Worm (Caenorhabditis elegans) whole organism, young adult: ENCODE data around the gene memb-2.

Experiments used
- B0019.2 ChIP-seq: fragments of 200-800 bp; sonication (Bioruptor generic); conservative IDR thresholded peaks from 2 replicates; pipeline ENCODE4 v1.3.6; 2022; ENCODE audit warnings: missing genetic modification reagents, missing genetic modification characterization, missing compliant biosample characterization
- B0035.1 ChIP-seq: sonication (generic microtip); optimal IDR thresholded peaks from 2 replicates; lab custom pipeline; 2016; ENCODE audit warnings: missing genetic modification characterization, mild to moderate bottlenecking, missing compliant biosample characterization, missing genotype, missing genetic modification reagents
- B0261.1 ChIP-seq: sonication (generic microtip); optimal IDR thresholded peaks from 2 replicates; lab custom pipeline; 2016; ENCODE audit warnings: mild to moderate bottlenecking, missing genetic modification characterization, moderate library complexity, missing compliant biosample characterization
- C06A6.2 ChIP-seq: fragments of 200-800 bp; sonication (Bioruptor generic); conservative IDR thresholded peaks from 2 replicates; pipeline ENCODE4 v1.3.6; 2022; ENCODE audit warnings: missing genetic modification characterization, missing compliant biosample characterization
- C17E4.6 ChIP-seq: fragments of 200-800 bp; sonication (Bioruptor generic); IDR thresholded peaks from 2 replicates; pipeline ENCODE4 v1.3.6; 2022; ENCODE audit warnings: missing genetic modification reagents, missing genetic modification characterization, missing compliant biosample characterization
- D2030.7 ChIP-seq: fragments of 200-800 bp; sonication (Bioruptor generic); IDR thresholded peaks from 2 replicates; pipeline ENCODE4 v1.3.6; 2022; ENCODE audit warnings: missing genetic modification reagents, missing genetic modification characterization, missing compliant biosample characterization
- F55B11.4 ChIP-seq: sonication (generic microtip); optimal IDR thresholded peaks from 2 replicates; lab custom pipeline; 2016; ENCODE audit warnings: missing compliant biosample characterization, missing genetic modification characterization, borderline replicate concordance; ENCODE audit not compliant: insufficient read depth
- F57A8.1 ChIP-seq: fragments of 200-800 bp; sonication (Bioruptor generic); optimal IDR thresholded peaks from 2 replicates; lab custom pipeline; 2018; ENCODE audit warnings: mild to moderate bottlenecking, missing genetic modification characterization, moderate library complexity, missing compliant biosample characterization
- T07F8.4 ChIP-seq: sonication (generic microtip); optimal IDR thresholded peaks from 2 replicates; lab custom pipeline; 2016; ENCODE audit warnings: mild to moderate bottlenecking, missing genetic modification characterization, moderate library complexity, missing compliant biosample characterization
- Y53F4B.3 ChIP-seq: fragments of 200-800 bp; sonication (Bioruptor generic); IDR thresholded peaks from 2 replicates; pipeline ENCODE4 v1.3.6; 2022; ENCODE audit warnings: missing genetic modification reagents, missing genetic modification characterization, missing compliant biosample characterization
- Y53G8AR.9 ChIP-seq: fragments of 200-800 bp; sonication (Bioruptor generic); conservative IDR thresholded peaks from 2 replicates; pipeline ENCODE4 v1.3.6; 2022; ENCODE audit warnings: missing genetic modification reagents, missing genetic modification characterization, missing compliant biosample characterization
- Y79H2A.3 ChIP-seq: fragments of 200-800 bp; sonication (Bioruptor generic); conservative IDR thresholded peaks from 2 replicates; pipeline ENCODE4 v1.3.6; 2022; ENCODE audit warnings: missing genetic modification reagents, missing genetic modification characterization, missing compliant biosample characterization
- ZK185.1 ChIP-seq: sonication (generic microtip); optimal IDR thresholded peaks from 2 replicates; lab custom pipeline; 2016; ENCODE audit warnings: mild to moderate bottlenecking, missing genetic modification characterization, missing compliant biosample characterization; ENCODE audit not compliant: poor library complexity, severe bottlenecking
- aptf-3 ChIP-seq: fragments of 200-800 bp; sonication (Bioruptor generic); IDR thresholded peaks from 2 replicates; pipeline ENCODE4 v1.3.6; 2022; ENCODE audit warnings: missing genetic modification characterization, missing compliant biosample characterization
- atf-7 ChIP-seq: sonication (generic microtip); optimal IDR thresholded peaks from 2 replicates; lab custom pipeline; 2017; ENCODE audit warnings: mild to moderate bottlenecking, missing genetic modification characterization, missing compliant biosample characterization
- attf-3 ChIP-seq: fragments of 200-800 bp; sonication (Bioruptor generic); conservative IDR thresholded peaks from 2 replicates; pipeline ENCODE4 v1.3.6; 2022; ENCODE audit warnings: missing genetic modification reagents, missing genetic modification characterization, missing compliant biosample characterization
- ccch-3 ChIP-seq: fragments of 200-800 bp; sonication (Bioruptor generic); optimal IDR thresholded peaks from 2 replicates; lab custom pipeline; 2018; ENCODE audit warnings: mild to moderate bottlenecking, missing genetic modification characterization, missing compliant biosample characterization
- ceh-100 ChIP-seq: fragments of 200-800 bp; sonication (Bioruptor generic); IDR thresholded peaks from 2 replicates; pipeline ENCODE4 v1.3.6; 2022; ENCODE audit warnings: missing genetic modification reagents, missing genetic modification characterization, missing compliant biosample characterization
- dpff-1 ChIP-seq: sonication (generic microtip); optimal IDR thresholded peaks from 2 replicates; lab custom pipeline; 2017; ENCODE audit warnings: mild to moderate bottlenecking, missing genetic modification characterization, missing compliant biosample characterization
- dpl-1 ChIP-seq: fragments of 150-350 bp; optimal IDR thresholded peaks from 2 replicates; lab custom pipeline; 2014; ENCODE audit warnings: missing biosample characterization, missing genetic modification reagents, missing genetic modification characterization
- egl-44 ChIP-seq: fragments of 200-800 bp; sonication (Bioruptor generic); IDR thresholded peaks from 2 replicates; pipeline ENCODE4 v1.3.6; 2022; ENCODE audit warnings: missing genetic modification reagents, missing genetic modification characterization, missing compliant biosample characterization
- egrh-3 ChIP-seq: fragments of 200-800 bp; sonication (Bioruptor generic); IDR thresholded peaks from 2 replicates; pipeline ENCODE4 v1.3.6; 2022; ENCODE audit warnings: missing genetic modification reagents, missing genetic modification characterization, missing compliant biosample characterization
- gei-17 ChIP-seq: fragments of 200-800 bp; sonication (Bioruptor generic); optimal IDR thresholded peaks from 2 replicates; lab custom pipeline; 2018; ENCODE audit warnings: mild to moderate bottlenecking, missing genetic modification characterization, missing compliant biosample characterization
- hmg-20 ChIP-seq: fragments of 200-800 bp; sonication (Bioruptor generic); IDR thresholded peaks from 2 replicates; pipeline ENCODE4 v1.3.6; 2022; ENCODE audit warnings: missing genetic modification reagents, missing genetic modification characterization, missing compliant biosample characterization
- lag-1 ChIP-seq: fragments of 200-800 bp; sonication (Bioruptor generic); IDR thresholded peaks from 2 replicates; pipeline ENCODE4 v1.3.6; 2022; ENCODE audit warnings: missing genetic modification reagents, missing genetic modification characterization, missing compliant biosample characterization
- let-526 ChIP-seq: fragments of 200-800 bp; sonication (Bioruptor generic); IDR thresholded peaks from 2 replicates; pipeline ENCODE4 v1.3.6; 2022; ENCODE audit warnings: missing genetic modification reagents, missing genetic modification characterization, missing compliant biosample characterization
- let-607 ChIP-seq, 2 experiments: fragments of 200-800 bp in 1 of 2; sonication (Bioruptor generic) in 1 of 2; sonication (generic microtip) in 1 of 2; optimal IDR thresholded peaks; 2 replicates each; lab custom pipeline; 2016 to 2018; ENCODE audit warnings: mild to moderate bottlenecking in 2 of 2, missing compliant biosample characterization in 2 of 2, missing genetic modification characterization in 2 of 2, moderate library complexity in 2 of 2, missing genotype in 1 of 2
- lin-35 ChIP-seq, 3 experiments: fragments of 150-350 bp in 2 of 3; sonication (generic microtip) in 1 of 3; optimal IDR thresholded peaks; 2 replicates each; lab custom pipeline; 2014 to 2018; ENCODE audit warnings: missing biosample characterization in 3 of 3, missing genetic modification characterization in 3 of 3, missing genetic modification reagents in 3 of 3
- madf-3 ChIP-seq: fragments of 200-800 bp; sonication (Bioruptor generic); IDR thresholded peaks from 2 replicates; pipeline ENCODE4 v1.3.6; 2022; ENCODE audit warnings: missing genetic modification reagents, missing genetic modification characterization, missing compliant biosample characterization
- mel-28 ChIP-seq: sonication (generic microtip); optimal IDR thresholded peaks from 2 replicates; lab custom pipeline; 2016; ENCODE audit warnings: borderline replicate concordance, mild to moderate bottlenecking, missing genetic modification characterization, missing compliant biosample characterization
- mxl-1 ChIP-seq: sonication (generic microtip); optimal IDR thresholded peaks from 2 replicates; lab custom pipeline; 2016; ENCODE audit warnings: missing genetic modification characterization, missing compliant biosample characterization
- nfya-1 ChIP-seq: sonication (generic microtip); optimal IDR thresholded peaks from 2 replicates; lab custom pipeline; 2017; ENCODE audit warnings: antibody characterized with exemption, missing compliant biosample characterization, missing genetic modification characterization, borderline replicate concordance; ENCODE audit not compliant: insufficient read depth
- nfya-2 ChIP-seq: fragments of 200-800 bp; sonication (Bioruptor generic); IDR thresholded peaks from 2 replicates; pipeline ENCODE4 v1.3.6; 2022; ENCODE audit warnings: missing genetic modification reagents, missing genetic modification characterization, missing compliant biosample characterization
- nfyb-1 ChIP-seq: fragments of 200-800 bp; sonication (Bioruptor generic); IDR thresholded peaks from 2 replicates; pipeline ENCODE4 v1.3.6; 2022; ENCODE audit warnings: missing genetic modification reagents, missing genetic modification characterization, missing compliant biosample characterization
- nhr-120 ChIP-seq: fragments of 200-800 bp; sonication (Bioruptor generic); IDR thresholded peaks from 2 replicates; pipeline ENCODE4 v1.3.6; 2022; ENCODE audit warnings: missing genetic modification characterization, missing compliant biosample characterization
- nhr-179 ChIP-seq: sonication (generic microtip); optimal IDR thresholded peaks from 2 replicates; lab custom pipeline; 2016; ENCODE audit warnings: mild to moderate bottlenecking, missing genetic modification characterization, missing compliant biosample characterization
- nhr-90 ChIP-seq: sonication (generic microtip); optimal IDR thresholded peaks from 2 replicates; lab custom pipeline; 2016; ENCODE audit warnings: missing genotype, mild to moderate bottlenecking, missing genetic modification characterization, missing compliant biosample characterization
- pha-4 ChIP-seq: fragments of 150-350 bp; sonication (generic microtip); optimal IDR thresholded peaks from 2 replicates; lab custom pipeline; 2014; ENCODE audit warnings: missing biosample characterization, missing genetic modification reagents, missing genetic modification characterization
- rec-8 ChIP-seq, 2 experiments: sonication (generic microtip); optimal IDR thresholded peaks; 2 replicates each; lab custom pipeline; 2016; ENCODE audit warnings: mild to moderate bottlenecking in 2 of 2, missing genetic modification characterization in 2 of 2, missing genetic modification reagents in 2 of 2, missing genotype in 2 of 2, missing biosample characterization in 1 of 2, missing compliant biosample characterization in 1 of 2, moderate library complexity in 1 of 2
- snpc-3.4 ChIP-seq: sonication (generic microtip); optimal IDR thresholded peaks from 2 replicates; lab custom pipeline; 2017; ENCODE audit warnings: missing genetic modification characterization, mild to moderate bottlenecking, missing compliant biosample characterization, antibody characterized with exemption, moderate library complexity, missing genotype, missing genetic modification reagents
- somi-1 ChIP-seq: fragments of 200-800 bp; sonication (Bioruptor generic); optimal IDR thresholded peaks from 2 replicates; lab custom pipeline; 2018; ENCODE audit warnings: mild to moderate bottlenecking, missing genetic modification characterization, missing compliant biosample characterization
- sptf-2 ChIP-seq: fragments of 200-800 bp; sonication (Bioruptor generic); optimal IDR thresholded peaks from 2 replicates; lab custom pipeline; 2018; ENCODE audit warnings: mild to moderate bottlenecking, missing genetic modification characterization, missing compliant biosample characterization
- xnd-1 ChIP-seq: sonication (generic microtip); optimal IDR thresholded peaks from 2 replicates; lab custom pipeline; 2016; ENCODE audit warnings: missing genotype, missing genetic modification reagents, missing genetic modification characterization, missing compliant biosample characterization
- ztf-3 ChIP-seq: fragments of 200-800 bp; sonication (Bioruptor generic); optimal IDR thresholded peaks from 2 replicates; lab custom pipeline; 2018; ENCODE audit warnings: mild to moderate bottlenecking, missing genetic modification characterization, missing compliant biosample characterization
- ztf-6 ChIP-seq: fragments of 200-800 bp; sonication (Bioruptor generic); IDR thresholded peaks from 2 replicates; pipeline ENCODE4 v1.3.6; 2022; ENCODE audit warnings: missing genetic modification reagents, missing genetic modification characterization, missing compliant biosample characterization

memb-2 gene

DNA sequence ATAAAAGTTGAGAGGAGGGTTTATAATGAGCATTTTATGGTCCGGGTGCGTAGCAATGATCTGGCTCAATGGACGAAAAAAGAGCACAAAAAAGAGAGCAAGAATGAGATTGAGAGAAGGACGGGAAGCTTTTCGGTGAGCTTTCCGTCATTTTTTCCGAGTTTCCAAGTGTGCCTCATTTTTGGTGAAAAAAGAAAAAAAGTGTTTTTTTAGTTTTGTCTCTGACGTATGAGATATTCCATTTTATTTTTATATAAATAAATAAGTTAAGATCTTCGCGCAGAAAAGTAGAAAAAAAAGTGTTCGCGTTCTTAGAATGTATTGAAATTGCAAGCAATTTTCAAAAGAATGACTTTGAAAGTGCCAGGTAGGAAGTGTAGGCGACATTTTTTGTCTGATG, at the start of gene memb-2:
TSS of gene memb-2 (minus strand) at position 101 of the 400 bp plus-strand sequence.
- TF ChIP-seq gei-17 (GFP tag; lab: Kevin White, UChicago) (no peak), nfya-1 (tag; lab: Kevin White, UChicago) (no peak), B0019.2 (no peak), F55B11.4 (tag; lab: Kevin White, UChicago) (no peak), Y53F4B.3 (no peak), let-526 (GFP tag; lab: Robert Waterston, UW) (no peak), F57A8.1 (no peak), xnd-1 (tag; lab: Kevin White, UChicago) (no peak), pha-4 (tag; lab: Kevin White, UChicago) (no peak), dpff-1 (no peak), C06A6.2 (GFP tag; lab: Robert Waterston, UW) (no peak), hmg-20 (GFP tag; lab: Robert Waterston, UW) (no peak), atf-7 (no peak), B0261.1 (no peak), ztf-3 (GFP tag; lab: Kevin White, UChicago) (no peak)

DNA sequence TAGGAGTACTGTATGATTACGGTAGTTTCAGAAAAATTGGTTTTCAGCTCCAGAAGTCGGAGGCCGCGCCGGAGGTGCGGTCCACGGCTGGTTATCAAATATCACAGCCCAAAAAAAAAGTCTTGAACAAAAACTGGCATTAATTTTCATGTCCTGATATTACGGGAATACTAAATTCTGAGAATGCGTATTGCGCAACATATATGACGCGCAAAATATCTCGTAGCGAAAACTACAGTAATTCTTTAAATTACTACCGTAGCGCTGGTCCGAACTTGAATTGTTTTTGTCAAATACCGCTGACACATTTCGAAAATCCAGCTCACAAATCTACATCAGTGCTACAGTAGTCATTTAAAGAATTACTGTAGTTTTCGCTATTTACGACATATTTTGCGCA, 49.0 kb upstream of the memb-2 start:
- TF ChIP-seq rec-8 (tag; optimal IDR thresholded peaks at IDR 0.05; lab: Kevin White, UChicago) (no peak), attf-3 (GFP tag; lab: Robert Waterston, UW) (no peak)

DNA sequence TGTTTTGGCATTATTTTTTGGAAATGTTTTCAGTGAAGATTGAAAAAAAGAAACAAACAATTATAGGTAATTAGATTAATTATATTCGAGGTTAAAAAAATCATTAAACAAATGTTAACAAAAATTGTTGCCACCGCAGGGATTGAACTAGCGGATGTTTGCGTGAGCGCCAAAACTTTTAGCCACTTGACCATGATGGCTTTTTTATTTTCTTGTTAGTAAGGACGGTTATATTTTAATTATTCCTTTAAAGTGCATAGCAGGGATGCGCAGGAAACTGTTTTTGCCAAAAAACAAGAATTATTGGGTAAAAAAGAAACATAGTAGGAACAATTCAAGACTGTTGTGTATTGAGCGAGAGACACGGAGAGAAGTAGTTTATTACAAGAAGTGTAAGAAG, 47.4 kb upstream of the memb-2 start:
- TF ChIP-seq ceh-100, result peak; percentile 58
- TF ChIP-seq somi-1, result no peak
- peak; percentile 73 for TF ChIP-seq D2030.7
- TF ChIP-seq lin-35 (GFP tag; optimal IDR thresholded peaks at IDR 0.05; lab: Kevin White, UChicago), result no peak
- peak in 1 of 2 experiments; percentile 54 for TF ChIP-seq let-607 (tag; optimal IDR thresholded peaks at IDR 0.05; lab: Kevin White, UChicago)
- TF ChIP-seq nfya-2, result peak; percentile 87; the same call in 1 of the 2 replicates
- TF ChIP-seq gei-17 (GFP tag; lab: Kevin White, UChicago), result no peak
- TF ChIP-seq ztf-6 (GFP tag; lab: Robert Waterston, UW), result peak; percentile 70; the same call in 1 of the 2 replicates
- TF ChIP-seq ZK185.1 (tag; lab: Kevin White, UChicago), result no peak
- TF ChIP-seq C17E4.6 (GFP tag; lab: Robert Waterston, UW), result no peak
- peak; percentile 57 for TF ChIP-seq B0035.1 (tag; lab: Kevin White, UChicago)
- TF ChIP-seq sptf-2 (GFP tag; lab: Kevin White, UChicago), result no peak
- TF ChIP-seq mxl-1, result peak; percentile 59
- TF ChIP-seq nhr-179, result peak; percentile 22
- TF ChIP-seq egl-44, result peak; percentile 84; the same call in 1 of the 2 replicates
- TF ChIP-seq madf-3 (GFP tag; lab: Robert Waterston, UW), result peak; percentile 74; the same call in 1 of the 2 replicates
- no peak for TF ChIP-seq dpl-1 (GFP tag; lab: Kevin White, UChicago)
- peak; percentile 36 for TF ChIP-seq T07F8.4
- no peak for TF ChIP-seq lag-1
- TF ChIP-seq nhr-90, result peak; percentile 70
- TF ChIP-seq ccch-3 (GFP tag; lab: Kevin White, UChicago), result no peak
- TF ChIP-seq aptf-3 (GFP tag; lab: Robert Waterston, UW), result peak; percentile 96; the same call in 1 of the 2 replicates
- peak; percentile 84 for TF ChIP-seq Y53G8AR.9
- TF ChIP-seq snpc-3.4, result peak; percentile 73
- peak; percentile 16 to 66 for TF ChIP-seq rec-8 (tag; optimal IDR thresholded peaks at IDR 0.05; lab: Kevin White, UChicago)
- TF ChIP-seq nhr-120 (GFP tag; lab: Robert Waterston, UW), result 0 out of 2 replicates have a peak, but pooled peaks have one; percentile 82
- peak; percentile 65 for TF ChIP-seq nfyb-1
- no peak for TF ChIP-seq attf-3 (GFP tag; lab: Robert Waterston, UW)
- 0 out of 2 replicates have a peak, but pooled peaks have one; percentile 34 for TF ChIP-seq Y79H2A.3 (GFP tag; lab: Robert Waterston, UW)
- TF ChIP-seq mel-28 (tag; lab: Kevin White, UChicago), result no peak
- no peak for TF ChIP-seq egrh-3 (GFP tag; lab: Robert Waterston, UW)
